Worm (Caenorhabditis elegans): Measurements from ENCODE around the gene clp-7.

- TF ChIP-seq nhr-237 (tag; optimal IDR thresholded peaks at IDR 0.05) (no peak), ces-1 (GFP tag; optimal IDR thresholded peaks at IDR 0.05) (no peak)
Measured at ce11 chrIV:1390102-1390501, 55.7 kb downstream of the clp-7 start.
